Fruit fly (Drosophila melanogaster) Kc167 (cell line): ENCODE results near the gene aru.

ENCODE experiments used
- Myc ChIP-seq: fragments of >200 bp; optimal IDR thresholded peaks from 2 replicates; lab custom pipeline; 2017; ENCODE audit warnings: missing external identifiers
- Sin3A ChIP-seq: fragments of >200 bp; optimal IDR thresholded peaks from 2 replicates; lab custom pipeline; 2018; ENCODE audit warnings: missing external identifiers
- h ChIP-seq: fragments of >200 bp; optimal IDR thresholded peaks from 3 replicates; lab custom pipeline; 2018; ENCODE audit warnings: missing external identifiers
- insv ChIP-seq: fragments of >200 bp; optimal IDR thresholded peaks from 3 replicates; lab custom pipeline; 2018; ENCODE audit warnings: missing external identifiers
- psq ChIP-seq: fragments of >200 bp; optimal IDR thresholded peaks from 2 replicates; lab custom pipeline; 2017; ENCODE audit warnings: missing external identifiers
- ttk ChIP-seq: sonication (Bioruptor generic); optimal IDR thresholded peaks from 2 replicates; lab custom pipeline; 2017; ENCODE audit warnings: missing external identifiers

Gene aru

DNA sequence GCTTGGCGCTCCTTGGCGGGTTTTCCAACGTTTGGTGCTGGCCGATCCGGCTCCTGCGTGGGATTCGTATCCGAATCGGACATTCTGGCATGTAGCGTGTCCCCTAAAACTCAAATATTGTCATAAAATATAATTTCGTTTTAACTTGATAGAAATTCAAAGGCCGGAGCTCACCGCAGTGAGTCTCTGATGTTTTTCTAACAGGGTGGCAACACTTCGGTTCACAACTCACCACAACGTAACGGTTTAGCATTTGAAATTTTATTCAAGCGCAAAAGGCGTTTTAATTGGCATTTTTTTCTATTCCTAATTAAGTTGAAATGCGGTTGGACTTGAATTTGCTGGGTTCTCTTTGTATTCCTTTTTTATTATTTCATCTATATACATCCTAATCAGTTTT lies 16.8 kb upstream of the aru start, which contains the start of gene CG15824:
TSS of gene CG15824 (minus strand) at position 172 of the 400 bp plus-strand sequence.
- TF ChIP-seq insv (lab: Kevin White, UChicago) (no peak), h (lab: Kevin White, UChicago) (no peak)

DNA sequence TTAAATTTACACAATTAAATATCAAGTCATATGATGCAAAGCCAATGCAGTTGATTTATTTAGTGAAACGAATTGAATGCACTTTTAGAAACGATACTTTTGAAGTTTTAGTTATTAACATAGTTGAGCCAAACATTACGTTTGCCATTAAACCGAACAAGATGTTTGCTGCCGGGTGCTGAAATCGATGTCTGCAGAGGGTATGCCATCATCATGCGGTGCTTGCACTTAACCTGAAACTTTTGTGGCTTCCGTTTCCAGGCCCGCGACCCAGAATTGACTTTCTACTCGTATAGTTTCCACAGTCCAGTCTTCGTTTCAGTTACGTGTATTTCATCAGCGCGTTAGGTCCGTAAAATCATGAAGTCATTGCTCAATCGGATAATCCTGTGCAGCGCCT lies 8.8 kb upstream of the aru start, which contains the start of gene ninaA:
TSS of gene ninaA (plus strand) at position 301 of the 400 bp plus-strand sequence.
- TF ChIP-seq h (lab: Kevin White, UChicago) (no peak), insv (lab: Kevin White, UChicago) (no peak), psq (no peak), Sin3A (lab: Kevin White, UChicago) (no peak)

DNA sequence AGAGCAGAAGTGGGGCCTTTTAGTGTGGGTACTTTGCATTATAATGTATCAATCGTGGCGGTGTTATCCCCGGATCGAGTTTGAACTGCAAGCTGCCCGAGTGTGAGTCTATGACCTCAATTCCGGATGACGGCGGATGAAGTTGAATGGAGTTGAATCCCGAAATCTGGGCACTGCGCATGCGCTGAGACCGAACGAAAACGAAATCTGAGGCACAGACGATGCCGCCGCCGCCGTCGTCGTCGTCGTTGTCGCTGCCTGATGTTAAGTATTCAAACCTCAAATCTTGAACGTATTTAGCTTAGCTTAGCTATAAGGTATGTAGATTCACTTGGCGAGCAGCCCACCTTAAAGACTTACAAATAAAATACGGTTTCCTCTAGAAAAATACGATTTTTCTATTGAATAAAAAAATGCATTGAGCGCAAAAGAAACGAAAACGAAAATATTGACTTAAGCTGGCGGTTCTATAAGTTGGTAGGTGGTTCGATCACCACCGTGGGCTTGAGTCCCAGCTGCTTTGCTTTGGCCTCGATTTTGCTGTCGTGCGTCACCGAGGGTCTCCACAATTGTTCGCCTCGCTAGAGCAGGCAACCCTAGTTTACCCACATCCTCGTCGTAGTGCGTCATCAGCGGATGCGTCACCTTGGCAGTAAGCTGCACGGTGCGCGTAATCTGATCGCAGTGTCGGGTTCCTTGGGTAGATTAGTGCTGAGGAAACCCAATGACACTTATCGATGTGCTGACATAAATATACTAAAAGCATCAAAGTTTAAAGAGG lies 5.8 kb upstream of the aru start:
- TF ChIP-seq insv (lab: Kevin White, UChicago) (no peak), h (lab: Kevin White, UChicago) (no peak), Sin3A (lab: Kevin White, UChicago) (no peak), Myc (lab: Kevin White, UChicago) (no peak), psq (no peak), ttk (lab: Kevin White, UChicago) (no peak)

DNA sequence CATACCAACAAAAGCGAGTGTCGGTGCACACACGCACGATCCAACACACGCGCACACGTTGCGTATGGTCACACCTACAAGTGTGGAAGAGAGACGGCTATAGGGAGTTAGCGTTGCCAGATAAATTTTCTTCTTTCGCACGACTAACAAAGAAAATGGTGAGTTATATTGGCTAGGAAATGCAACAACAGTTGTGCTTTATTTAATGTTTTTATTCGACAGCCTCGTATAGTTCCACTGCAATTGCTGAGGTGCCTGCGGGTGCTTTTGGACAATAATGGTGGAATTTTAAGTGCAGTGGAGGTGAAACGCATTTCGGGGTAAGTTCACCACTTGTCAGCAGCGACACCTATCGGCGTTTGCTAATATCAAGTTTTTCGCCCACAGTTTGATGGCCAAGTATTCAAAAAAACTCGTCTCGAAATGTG lies 3.3 kb upstream of the aru start:
- TF ChIP-seq ttk (lab: Kevin White, UChicago) (no peak), Myc (lab: Kevin White, UChicago) (no peak), h (lab: Kevin White, UChicago) (no peak), insv (lab: Kevin White, UChicago) (no peak), psq (no peak), Sin3A (lab: Kevin White, UChicago) (no peak)

DNA sequence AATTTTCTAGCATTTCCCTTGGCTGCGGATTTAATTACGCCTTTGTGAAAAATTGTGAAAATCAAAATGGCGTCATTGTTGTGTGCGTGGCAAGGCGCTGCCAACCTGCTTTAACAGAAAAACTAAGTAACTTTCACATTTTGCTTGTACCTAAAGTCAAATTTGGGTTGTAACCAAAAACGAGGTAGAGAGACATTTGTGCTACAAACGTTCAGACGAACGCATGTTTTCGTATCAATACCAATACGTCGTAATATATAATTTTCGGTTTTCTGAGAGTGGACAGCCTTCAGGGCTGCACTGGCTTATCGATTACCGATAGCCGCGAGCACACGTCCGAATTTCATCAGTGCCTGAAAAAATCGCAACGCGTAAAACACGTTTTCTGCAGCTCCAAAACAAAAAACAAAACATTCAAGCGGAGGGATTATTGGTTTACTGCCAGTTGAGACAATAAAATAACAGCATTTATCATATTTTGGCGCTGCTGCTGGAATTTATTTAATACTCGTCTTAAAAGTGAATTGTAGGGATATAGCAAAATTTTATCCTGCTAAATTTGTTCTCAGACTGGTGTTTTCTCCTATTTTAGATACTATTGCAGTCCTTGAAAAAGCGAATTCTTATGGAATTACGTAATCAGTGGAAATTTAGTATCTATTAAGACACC lies 2.7 kb upstream of the aru start:
- TF ChIP-seq insv (lab: Kevin White, UChicago) (no peak), Myc (lab: Kevin White, UChicago) (no peak), h (lab: Kevin White, UChicago) (no peak), Sin3A (lab: Kevin White, UChicago) (no peak), psq (no peak), ttk (lab: Kevin White, UChicago) (no peak)

DNA sequence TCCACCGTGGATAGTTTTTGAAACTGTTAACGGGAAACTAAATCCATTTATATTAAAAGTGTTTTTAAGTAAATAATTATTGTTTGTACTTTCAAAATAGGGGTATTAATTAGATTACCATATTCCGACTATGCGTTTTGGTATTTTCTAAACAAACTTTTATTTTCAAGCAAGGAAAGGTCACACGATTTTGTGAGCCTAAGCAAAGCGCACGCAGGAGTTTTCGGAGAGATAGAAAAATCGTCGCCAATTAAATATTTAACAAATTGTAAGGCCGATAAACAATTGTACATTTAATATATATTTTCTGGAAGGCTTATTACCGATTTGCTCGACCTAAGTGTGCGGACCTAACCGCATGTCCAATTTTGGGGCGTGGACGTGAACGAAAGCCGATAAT lies 2.1 kb upstream of the aru start, which contains the start of gene PNUTS:
TSS of gene PNUTS (plus strand) at position 181 of the 400 bp plus-strand sequence.
- TF ChIP-seq Myc (lab: Kevin White, UChicago) (no peak), psq (no peak), Sin3A (lab: Kevin White, UChicago) (no peak)

DNA sequence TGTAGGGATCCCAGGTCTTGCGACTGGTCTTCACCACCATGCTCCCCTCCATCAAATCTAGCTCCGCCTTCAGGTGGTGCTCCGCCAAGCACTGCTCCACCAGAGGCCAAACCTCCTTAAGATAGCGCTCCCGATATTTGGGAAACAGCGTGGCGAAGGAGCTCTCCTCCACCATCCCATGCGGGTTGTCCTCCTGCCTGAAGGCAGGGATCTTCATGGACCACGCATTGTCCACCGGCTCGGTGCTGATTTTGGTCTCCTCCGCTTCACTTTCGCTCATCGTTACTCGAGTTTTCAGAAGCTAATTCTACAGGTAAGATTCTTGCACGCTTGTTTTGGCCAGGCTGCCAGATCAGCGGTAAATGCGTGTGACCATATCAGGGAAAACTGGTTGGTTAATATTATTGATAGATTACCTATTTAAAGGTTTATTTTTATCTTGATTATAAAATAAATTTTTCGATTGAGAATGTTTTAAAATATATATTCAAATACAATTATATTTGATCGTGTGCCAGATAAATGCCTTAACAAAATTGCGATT lies 1.4 kb upstream of the aru start, which contains the start of gene dbe:
TSS of gene dbe (minus strand) at position 361 of the 544 bp plus-strand sequence.
- TF ChIP-seq psq (no peak), ttk (lab: Kevin White, UChicago) (no peak), insv (lab: Kevin White, UChicago) (no peak), Myc (lab: Kevin White, UChicago) (no peak), Sin3A (lab: Kevin White, UChicago) (no peak)

DNA sequence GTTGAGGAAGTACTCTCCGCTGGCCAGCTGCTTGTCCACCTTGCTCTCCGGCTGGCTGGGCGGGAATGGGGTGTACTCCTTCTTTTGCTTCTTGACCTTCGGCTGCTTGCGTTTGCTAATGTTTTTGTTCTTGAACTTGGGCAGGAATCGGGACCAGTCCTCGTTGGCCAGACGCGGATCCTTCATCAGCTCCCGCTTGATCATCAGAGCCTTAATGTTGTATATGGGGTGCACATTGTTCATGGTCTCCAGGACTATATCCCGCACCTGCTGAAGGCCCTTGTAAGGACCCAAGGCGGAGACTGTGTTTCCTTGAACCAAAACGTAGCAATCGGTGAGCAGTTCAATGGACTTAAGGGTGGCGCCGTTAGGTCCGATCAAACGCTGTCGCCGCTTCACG lies 807 bp upstream of the aru start:
- TF ChIP-seq Myc (lab: Kevin White, UChicago) (no peak), ttk (lab: Kevin White, UChicago) (peak; percentile 51), insv (lab: Kevin White, UChicago) (no peak)

DNA sequence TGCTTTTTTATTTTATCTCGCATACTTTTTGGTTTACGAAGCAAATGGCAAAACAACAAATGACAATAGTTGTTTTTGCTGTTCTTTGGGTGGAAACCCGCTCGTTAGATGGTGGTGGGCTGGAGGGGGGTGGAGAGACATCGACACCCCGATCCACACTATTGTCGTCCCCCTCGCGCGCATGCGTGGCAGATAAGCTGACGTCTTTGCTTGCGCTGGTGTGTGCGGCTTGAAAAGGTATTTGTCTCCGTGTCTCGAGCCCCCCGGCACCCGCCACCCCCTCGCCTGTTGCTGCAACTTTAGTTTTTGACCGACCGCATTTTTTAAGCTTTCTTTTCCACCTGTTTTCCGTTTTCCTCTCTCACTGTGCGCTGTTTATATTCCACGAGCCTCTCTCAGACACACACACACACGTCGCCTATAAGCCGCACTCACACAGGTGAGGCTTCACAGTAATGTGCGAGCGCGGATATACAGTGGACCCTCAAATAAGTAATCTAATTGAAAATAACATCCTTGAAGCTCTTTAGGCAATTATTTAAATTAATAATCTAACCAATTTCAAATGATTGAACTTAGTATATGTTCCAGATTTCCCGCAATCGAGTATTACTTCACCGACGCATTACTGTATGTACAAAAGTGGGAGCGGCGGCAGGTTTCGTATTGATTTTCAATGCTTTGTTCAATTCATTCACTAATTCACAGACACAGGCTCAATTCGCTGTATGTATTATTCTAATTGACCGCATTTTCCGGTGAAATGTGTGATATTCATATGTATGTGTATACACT lies 1.0 kb downstream of the aru start:
- no peak for TF ChIP-seq ttk (lab: Kevin White, UChicago)
- TF ChIP-seq insv (lab: Kevin White, UChicago), result no peak
- no peak for TF ChIP-seq psq
- no peak for TF ChIP-seq h (lab: Kevin White, UChicago)

DNA sequence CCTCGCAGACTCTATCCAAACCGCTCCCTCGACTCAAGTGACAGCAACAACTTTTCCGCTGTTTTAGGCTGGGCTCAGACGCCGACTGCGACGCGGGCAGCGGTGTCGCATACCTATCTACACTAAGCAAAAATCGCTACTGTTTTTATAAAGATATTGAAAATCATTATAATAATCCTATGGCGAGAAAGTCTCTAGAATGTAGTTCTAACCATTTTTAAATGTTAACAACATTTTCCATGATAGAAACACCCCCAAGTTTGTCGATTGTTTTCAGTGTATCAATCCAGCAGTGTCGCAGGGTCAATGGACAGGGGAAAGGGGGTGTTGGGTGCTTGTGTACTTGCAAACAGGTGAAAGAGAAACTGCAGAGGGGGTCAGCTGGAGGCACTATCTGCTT lies 2.3 kb downstream of the aru start:
- no peak for TF ChIP-seq psq
- no peak for TF ChIP-seq h (lab: Kevin White, UChicago)
- no peak for TF ChIP-seq ttk (lab: Kevin White, UChicago)
- TF ChIP-seq insv (lab: Kevin White, UChicago), result no peak
- TF ChIP-seq Sin3A (lab: Kevin White, UChicago), result no peak
- TF ChIP-seq Myc (lab: Kevin White, UChicago), result no peak

DNA sequence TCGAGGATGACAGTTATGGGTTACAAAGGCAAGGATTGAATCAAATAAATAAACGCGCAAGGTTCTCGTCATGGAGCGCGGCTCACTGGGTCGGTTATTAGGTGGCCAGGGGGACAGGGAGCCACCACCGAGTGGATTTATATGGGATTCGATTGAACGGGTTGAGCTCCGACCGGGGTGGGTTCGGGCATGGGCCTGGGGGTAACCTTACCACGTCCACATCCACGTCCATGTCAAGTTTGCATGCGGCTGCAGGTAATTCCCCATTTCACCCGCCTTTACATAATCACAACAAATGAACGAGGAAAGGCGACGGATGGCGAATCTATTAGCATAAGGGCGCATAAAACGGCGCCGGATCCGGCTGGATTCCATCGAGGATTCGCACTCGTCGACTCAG lies 8.3 kb downstream of the aru start, which contains the start of gene CG13950:
TSS of gene CG13950 (plus strand) at position 301 of the 400 bp plus-strand sequence.
- TF ChIP-seq Sin3A (lab: Kevin White, UChicago) (no peak), insv (lab: Kevin White, UChicago) (no peak), psq (no peak), Myc (lab: Kevin White, UChicago) (no peak), h (lab: Kevin White, UChicago) (no peak), ttk (lab: Kevin White, UChicago) (no peak)
